Worm (Caenorhabditis elegans) whole organism, L4/young adult: ENCODE measurements around the gene Y41D4A.6.

ENCODE experiments used
- W03F9.2 ChIP-seq: fragments of 150-350 bp; optimal IDR thresholded peaks from 2 replicates; lab custom pipeline; 2014; ENCODE audit warnings: missing biosample characterization, missing genetic modification characterization
- dao-5 ChIP-seq: sonication (generic microtip); optimal IDR thresholded peaks from 2 replicates; lab custom pipeline; 2016; ENCODE audit warnings: missing genotype, missing genetic modification characterization, moderate library complexity, missing compliant biosample characterization
- him-1 ChIP-seq: sonication (generic microtip); optimal IDR thresholded peaks from 2 replicates; lab custom pipeline; 2016; ENCODE audit warnings: missing genotype, missing genetic modification reagents, missing genetic modification characterization, missing compliant biosample characterization

Y41D4A.6 gene

DNA sequence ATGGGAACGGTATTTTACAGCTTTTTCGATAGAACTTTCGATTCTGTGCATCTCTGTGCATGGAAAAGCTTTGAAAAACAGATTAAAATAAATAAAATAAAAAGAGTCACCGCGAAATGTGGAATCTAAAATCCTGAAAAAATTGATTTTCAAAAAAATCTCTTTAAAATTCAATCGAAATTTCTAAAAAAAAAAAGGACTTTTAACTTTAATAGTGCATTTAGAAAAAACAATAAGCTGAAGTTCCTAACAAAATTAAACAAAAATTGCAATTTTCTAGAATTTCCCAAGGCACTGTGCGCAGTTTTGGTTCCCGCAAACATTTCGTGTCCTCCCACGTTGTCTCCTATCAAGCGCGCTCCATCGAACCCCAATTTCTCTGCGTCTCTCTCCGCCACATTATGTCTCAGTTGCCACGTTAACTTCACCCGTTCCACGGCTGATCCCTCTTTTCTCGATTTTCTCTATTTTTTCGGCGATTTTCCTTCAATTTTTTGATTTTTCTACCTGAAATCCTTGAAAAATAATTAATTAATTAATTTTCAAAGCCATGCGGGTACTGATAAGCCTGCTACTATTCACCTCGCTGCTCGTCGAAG, at the start of gene Y41D4A.6, which contains the start of gene Y41D4A.4:
Gene Y41D4A.6, minus strand, starts transcription at position 51 of the 599 bp plus-strand sequence.
Gene Y41D4A.4, plus strand, starts transcription at position 549 of the 599 bp plus-strand sequence.
- TF ChIP-seq dao-5 (tag; lab: Kevin White, UChicago) = no peak
- TF ChIP-seq W03F9.2 (tag; lab: Kevin White, UChicago) = peak; percentile 82
- TF ChIP-seq him-1 = peak; percentile 76

DNA sequence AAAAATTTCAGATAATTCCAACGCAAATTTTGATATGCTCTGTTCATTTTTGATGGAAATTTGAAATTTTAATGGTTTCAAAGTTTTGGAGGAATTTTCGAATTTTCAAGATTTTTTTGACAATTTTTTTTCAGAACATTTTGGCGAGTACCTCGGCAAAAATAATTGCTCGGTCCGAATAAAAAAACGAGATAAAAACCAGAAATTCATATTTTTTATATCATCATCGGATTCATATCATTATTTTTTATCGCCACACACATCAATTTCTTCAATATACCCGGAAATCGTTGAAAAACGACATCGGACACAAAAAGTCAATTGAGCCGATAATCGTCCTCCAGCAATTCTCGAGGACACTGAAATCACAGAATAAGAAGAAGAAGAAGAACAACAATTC, 46.5 kb upstream of the Y41D4A.6 start:
- TF ChIP-seq him-1 (no peak), dao-5 (tag; lab: Kevin White, UChicago) (no peak), W03F9.2 (tag; lab: Kevin White, UChicago) (no peak)

DNA sequence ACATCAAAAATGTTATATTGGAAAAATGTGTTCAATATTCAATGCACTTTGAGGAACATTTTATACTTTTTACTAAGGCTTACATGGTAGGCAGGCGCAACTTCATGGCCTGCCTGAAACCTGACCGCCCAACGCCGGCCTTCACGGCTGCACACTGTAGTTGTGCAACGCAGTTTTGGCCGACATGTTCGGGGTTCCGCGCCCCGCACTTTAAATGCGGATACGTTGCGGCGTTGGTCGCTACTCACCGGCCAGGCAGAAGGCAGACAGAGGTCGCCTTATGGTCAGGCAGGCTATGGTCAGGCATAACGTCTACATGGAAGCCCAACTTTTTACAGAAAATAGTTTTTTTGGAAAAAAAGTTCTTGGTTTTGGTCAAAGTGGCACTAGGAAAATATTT, 45.4 kb upstream of the Y41D4A.6 start:
- TF ChIP-seq him-1 (no peak), W03F9.2 (tag; lab: Kevin White, UChicago) (no peak), dao-5 (tag; lab: Kevin White, UChicago) (no peak)

ce11 chrIV:1785156-1785555, 39.9 kb upstream of the Y41D4A.6 start:
- TF ChIP-seq him-1 (no peak), dao-5 (tag; lab: Kevin White, UChicago) (no peak), W03F9.2 (tag; lab: Kevin White, UChicago) (no peak)

DNA sequence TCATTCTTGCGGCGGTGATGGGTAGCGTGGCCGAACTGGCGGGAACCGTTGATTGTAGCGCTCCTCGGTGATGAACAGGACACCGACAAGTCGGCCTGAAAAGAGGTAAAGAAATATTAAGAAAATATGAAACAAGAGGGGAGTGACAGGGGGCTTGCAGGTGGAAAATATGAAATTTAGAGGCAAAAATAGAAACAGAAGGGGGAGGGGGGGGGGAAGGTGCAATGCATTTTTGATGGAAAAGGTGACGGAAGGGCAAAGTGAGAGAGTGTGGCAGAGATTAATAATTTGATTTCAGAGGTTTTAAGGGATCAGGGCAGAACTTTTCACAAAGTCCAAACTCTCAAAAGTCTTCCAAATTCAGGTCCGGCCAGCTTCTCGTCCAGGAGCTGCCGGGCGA, 36.3 kb upstream of the Y41D4A.6 start, which contains the start of gene frpr-19:
Gene frpr-19, minus strand, starts transcription at position 101 of the 400 bp plus-strand sequence.
- TF ChIP-seq dao-5 (tag; lab: Kevin White, UChicago) (no peak), him-1 (no peak), W03F9.2 (tag; lab: Kevin White, UChicago) (no peak)

DNA sequence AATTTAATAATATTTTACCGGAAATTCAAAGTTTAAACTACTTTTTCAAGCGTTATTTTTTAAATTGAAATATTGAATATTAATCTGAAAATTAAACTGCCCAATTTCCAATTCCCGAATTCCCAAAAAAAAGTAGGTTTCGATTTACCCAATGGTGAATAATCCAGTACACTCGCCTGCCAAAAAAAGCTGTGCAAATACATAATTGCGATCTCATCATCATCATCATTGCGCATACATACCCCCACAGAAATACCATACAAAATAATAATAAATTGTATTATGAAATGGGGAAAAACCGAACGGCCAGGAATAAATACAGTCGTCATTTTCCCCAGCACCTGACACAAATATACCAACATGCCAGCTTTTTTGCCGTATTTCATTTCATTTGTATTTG, 26.5 kb upstream of the Y41D4A.6 start, which contains the start of gene Y41D4A.1:
Gene Y41D4A.1, plus strand, starts transcription at position 301 of the 400 bp plus-strand sequence.
- no peak for TF ChIP-seq dao-5 (tag; lab: Kevin White, UChicago)
- no peak for TF ChIP-seq him-1
- no peak for TF ChIP-seq W03F9.2 (tag; lab: Kevin White, UChicago)

- no peak for TF ChIP-seq W03F9.2 (tag; lab: Kevin White, UChicago)
- no peak for TF ChIP-seq him-1
- TF ChIP-seq dao-5 (tag; lab: Kevin White, UChicago) = no peak
Observed at ce11 chrIV:1769074-1769473, 23.8 kb upstream of the Y41D4A.6 start.

ce11 chrIV:1768288-1768687, 23.0 kb upstream of the Y41D4A.6 start, which contains the start of gene col-108:
Gene col-108, plus strand, starts transcription at chrIV:1768588.
- TF ChIP-seq W03F9.2 (tag; lab: Kevin White, UChicago) = no peak
- no peak for TF ChIP-seq dao-5 (tag; lab: Kevin White, UChicago)
- TF ChIP-seq him-1 = no peak

DNA sequence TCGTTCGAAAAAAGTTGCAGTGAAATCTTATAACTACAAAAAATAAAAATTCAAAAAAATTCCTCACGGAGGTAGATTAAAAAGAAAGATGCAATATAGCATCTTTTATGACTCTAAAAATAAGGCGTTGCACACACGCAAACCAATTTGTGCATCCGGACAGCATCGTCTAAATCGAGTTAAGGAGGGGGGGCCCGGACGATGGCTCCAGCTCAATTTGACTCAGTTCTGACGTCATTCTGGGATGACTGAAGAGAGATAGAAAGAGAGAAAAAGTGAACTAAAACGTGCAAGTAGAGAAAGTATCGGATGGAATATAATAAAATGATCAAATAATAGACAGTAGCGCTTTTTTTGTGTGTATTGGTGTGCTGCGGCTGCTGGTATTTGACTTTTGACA, 20.7 kb upstream of the Y41D4A.6 start:
- TF ChIP-seq him-1 (peak; percentile 21), dao-5 (tag; lab: Kevin White, UChicago) (no peak)

DNA sequence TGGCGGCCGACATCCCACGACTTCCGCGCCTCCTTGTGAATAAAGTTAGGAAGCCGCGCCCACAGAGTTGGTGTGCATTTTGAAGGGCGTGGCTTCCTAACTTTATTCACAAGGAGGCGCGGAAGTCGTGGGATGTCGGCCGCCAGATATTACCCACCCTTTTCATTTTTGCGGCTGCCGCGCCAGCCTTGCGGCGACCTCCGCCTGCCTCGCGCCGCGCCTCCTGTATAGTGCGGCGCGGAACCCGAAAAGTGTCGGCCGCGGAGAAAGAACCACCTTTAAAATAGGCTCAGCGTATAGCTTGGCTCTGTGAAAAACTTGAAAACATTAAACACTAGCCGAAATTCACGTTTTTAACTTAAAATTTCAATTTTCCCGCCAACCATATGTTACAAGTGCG, 18.1 kb upstream of the Y41D4A.6 start:
- TF ChIP-seq dao-5 (tag; lab: Kevin White, UChicago) (no peak), him-1 (no peak), W03F9.2 (tag; lab: Kevin White, UChicago) (no peak)

ce11 chrIV:1761553-1761952, 16.2 kb upstream of the Y41D4A.6 start, which contains the start of gene Y41D4A.7:
Gene Y41D4A.7, minus strand, starts transcription at chrIV:1761570.
- no peak for TF ChIP-seq W03F9.2 (tag; lab: Kevin White, UChicago)
- TF ChIP-seq dao-5 (tag; lab: Kevin White, UChicago) = no peak
- TF ChIP-seq him-1 = no peak

ce11 chrIV:1758595-1758994, 13.3 kb upstream of the Y41D4A.6 start:
- TF ChIP-seq him-1 (no peak), W03F9.2 (tag; lab: Kevin White, UChicago) (no peak), dao-5 (tag; lab: Kevin White, UChicago) (no peak)

ce11 chrIV:1753481-1753880, 8.2 kb upstream of the Y41D4A.6 start, which contains the start of gene Y41D4A.3:
Gene Y41D4A.3, plus strand, starts transcription at chrIV:1753781.
- TF ChIP-seq W03F9.2 (tag; lab: Kevin White, UChicago) (no peak), him-1 (no peak), dao-5 (tag; lab: Kevin White, UChicago) (no peak)

- TF ChIP-seq dao-5 (tag; lab: Kevin White, UChicago) (no peak), W03F9.2 (tag; lab: Kevin White, UChicago) (no peak), him-1 (no peak)
Observed at ce11 chrIV:1752480-1752879, 7.2 kb upstream of the Y41D4A.6 start.

DNA sequence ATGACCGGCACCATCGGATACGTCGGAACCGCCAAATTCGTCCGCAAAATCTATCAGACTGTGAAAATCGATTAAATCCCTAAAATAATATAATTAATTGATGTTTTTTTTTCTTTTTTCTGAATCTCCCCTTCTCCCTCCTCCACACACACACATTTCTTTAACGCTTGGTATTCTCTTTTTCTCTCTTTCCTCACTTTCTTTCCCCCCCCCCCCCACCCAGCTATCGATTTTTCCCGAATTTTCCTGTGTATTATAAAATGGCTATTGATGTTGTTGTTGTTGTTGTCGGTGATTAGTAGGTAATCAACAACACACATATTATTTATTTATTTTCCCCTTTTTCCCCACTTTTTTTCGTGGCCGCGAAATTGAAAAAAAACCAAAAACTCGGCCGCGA, 5.9 kb upstream of the Y41D4A.6 start:
- TF ChIP-seq him-1 (no peak), dao-5 (tag; lab: Kevin White, UChicago) (no peak), W03F9.2 (tag; lab: Kevin White, UChicago) (no peak)
